Worm (Caenorhabditis elegans): ENCODE data around the gene F33C8.2.

The F33C8.2 gene

DNA sequence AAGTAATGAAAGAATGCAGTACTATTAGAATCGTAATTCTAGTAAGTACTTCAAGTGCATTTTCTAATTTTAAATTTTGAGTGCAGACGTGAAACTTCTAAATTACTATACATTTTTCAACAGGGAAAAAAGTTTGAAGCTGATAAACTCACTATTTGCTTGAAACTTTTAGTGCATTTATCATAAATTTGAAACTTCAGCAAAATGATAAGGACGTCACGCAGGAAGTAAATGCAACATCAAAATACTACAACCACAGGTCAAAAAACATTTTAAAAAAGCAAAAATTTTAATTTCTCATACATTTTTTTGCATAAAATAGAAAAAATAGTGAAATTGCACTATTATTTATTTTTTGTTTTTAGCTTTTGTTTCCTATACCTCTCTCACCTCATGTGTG lies 18.3 kb downstream of the F33C8.2 start:
- no peak for TF ChIP-seq hif-1 (tag; optimal IDR thresholded peaks at IDR 0.05)
- peak; percentile 5 for TF ChIP-seq nhr-28 (tag; optimal IDR thresholded peaks at IDR 0.05)
- TF ChIP-seq daf-16 (GFP tag; optimal IDR thresholded peaks at IDR 0.05), result no peak
- TF ChIP-seq daf-16 (tag; optimal IDR thresholded peaks at IDR 0.05), result peak; percentile 35
- TF ChIP-seq pqm-1 (tag; optimal IDR thresholded peaks at IDR 0.05), result peak; percentile 9

DNA sequence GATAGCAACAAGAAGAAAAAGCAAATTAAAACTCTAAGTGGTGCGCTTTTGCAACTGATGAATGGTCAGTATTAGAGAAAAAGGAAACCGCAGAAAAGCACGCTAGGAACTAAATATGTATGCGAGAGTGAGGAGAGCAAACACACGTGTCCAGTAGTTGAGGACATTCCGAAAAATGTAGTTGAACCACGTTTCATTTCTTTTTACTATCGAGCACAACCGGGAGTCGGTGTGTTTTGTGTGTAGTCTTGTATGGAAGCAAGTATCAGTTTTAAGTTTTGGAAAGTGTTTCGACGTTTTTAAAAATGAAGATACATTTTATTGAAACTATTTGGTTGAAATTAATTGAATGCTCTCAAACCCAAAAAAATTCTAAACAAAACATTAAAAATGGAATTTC lies 18.8 kb downstream of the F33C8.2 start, which contains the start of gene C05G5.1:
Gene C05G5.1 (minus strand): TSS at position 101 of the 400 bp plus-strand sequence.
- TF ChIP-seq nhr-28 (tag; optimal IDR thresholded peaks at IDR 0.05), result peak; percentile 44
- TF ChIP-seq mdl-1 (tag; optimal IDR thresholded peaks at IDR 0.05), result peak in 1 of 2 experiments; percentile 47
- TF ChIP-seq hlh-30 (tag; optimal IDR thresholded peaks at IDR 0.05; ENCODE audit: insufficient read depth), result peak; percentile 9
- TF ChIP-seq tra-1 (GFP tag; IDR thresholded peaks at IDR 0.05), result no peak

DNA sequence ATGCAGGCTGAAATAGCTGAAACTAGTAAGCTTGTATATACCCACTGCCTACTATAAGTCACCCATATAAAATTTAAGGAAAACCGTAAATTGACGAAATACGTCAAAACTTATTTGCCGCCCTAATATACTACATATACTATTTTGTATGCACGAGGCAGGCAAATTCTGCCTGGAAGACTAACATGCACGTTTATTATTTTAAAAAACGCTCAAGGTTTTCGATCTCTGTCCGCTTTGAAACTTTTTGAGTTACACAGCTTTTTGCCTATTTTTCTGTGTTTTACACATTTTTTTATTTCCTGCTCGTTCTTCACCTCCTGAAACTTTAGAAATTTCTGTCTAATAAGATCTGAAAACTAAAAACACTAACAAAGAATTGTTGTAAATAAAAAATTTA lies 22.0 kb downstream of the F33C8.2 start:
- TF ChIP-seq nhr-48 (tag; optimal IDR thresholded peaks at IDR 0.05), result peak; percentile 9
- TF ChIP-seq nhr-42 (GFP tag; IDR thresholded peaks at IDR 0.05), result 0 out of 2 replicates have a peak, but pooled peaks have one; percentile 42
- TF ChIP-seq daf-16 (GFP tag; optimal IDR thresholded peaks at IDR 0.05), result peak in 1 of 2 experiments; percentile 45
- no peak for TF ChIP-seq daf-16 (tag; optimal IDR thresholded peaks at IDR 0.05)
- peak; percentile 82 for TF ChIP-seq T26A8.4 (GFP tag; IDR thresholded peaks at IDR 0.05)
- peak; percentile 21 for TF ChIP-seq F37D6.2 (tag; optimal IDR thresholded peaks at IDR 0.05)
- TF ChIP-seq nhr-111 (GFP tag; optimal IDR thresholded peaks at IDR 0.05), result no peak
- no peak for TF ChIP-seq ceh-82 (tag; optimal IDR thresholded peaks at IDR 0.05)
- peak; percentile 56 for TF ChIP-seq dve-1 (tag; optimal IDR thresholded peaks at IDR 0.05; ENCODE audit: insufficient read depth)
- peak; percentile 22 for TF ChIP-seq duxl-1 (tag; optimal IDR thresholded peaks at IDR 0.05; ENCODE audit: poor library complexity)
- peak; percentile 59 for TF ChIP-seq nhr-102 (tag; optimal IDR thresholded peaks at IDR 0.05)

- TF ChIP-seq unc-62 (GFP tag; optimal IDR thresholded peaks at IDR 0.05 in 1 of 2) (peak in 1 of 2 experiments; percentile 97), unc-62 (tag; optimal IDR thresholded peaks at IDR 0.05) (no peak), nhr-111 (GFP tag; optimal IDR thresholded peaks at IDR 0.05) (no peak)
Measured at ce11 chrX:14743780-14744179, 22.6 kb downstream of the F33C8.2 start, which contains the start of gene C05G5.7. Gene C05G5.7, minus strand, starts transcription at chrX:14743780.

DNA sequence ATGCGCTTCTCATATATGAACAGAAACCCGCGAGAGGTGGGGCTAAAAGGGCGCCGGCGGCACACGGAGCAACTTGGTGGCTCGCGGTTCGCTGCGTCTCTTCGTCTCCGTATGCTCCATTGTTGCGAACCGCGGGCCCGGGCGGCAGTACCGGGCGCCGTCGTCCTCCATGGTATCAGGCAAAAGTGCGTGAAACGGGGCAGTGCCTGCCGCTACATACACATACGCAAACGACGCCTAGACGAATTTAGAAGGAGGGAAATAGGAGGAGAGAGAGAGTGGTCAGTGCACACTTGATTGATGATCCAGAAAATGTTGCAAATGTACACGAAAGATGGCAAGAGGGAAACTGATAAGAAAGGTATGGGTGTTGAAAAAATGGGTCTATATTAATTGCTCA lies 23.3 kb downstream of the F33C8.2 start:
- TF ChIP-seq mxl-3 (GFP tag; optimal IDR thresholded peaks at IDR 0.05), result no peak
- no peak for TF ChIP-seq sdz-12 (GFP tag; optimal IDR thresholded peaks at IDR 0.05)
- 0 out of 2 replicates have a peak, but pooled peaks have one; percentile 46 for TF ChIP-seq F44E2.7 (GFP tag; IDR thresholded peaks at IDR 0.05)
- TF ChIP-seq attf-4 (tag; optimal IDR thresholded peaks at IDR 0.05), result no peak
- no peak for TF ChIP-seq lin-13 (GFP tag; optimal IDR thresholded peaks at IDR 0.05)
- no peak for TF ChIP-seq hlh-30 (tag; optimal IDR thresholded peaks at IDR 0.05; ENCODE audit: insufficient read depth)
- TF ChIP-seq mep-1 (tag; optimal IDR thresholded peaks at IDR 0.05), result no peak
- peak; percentile 70 for TF ChIP-seq php-3 (GFP tag; IDR thresholded peaks at IDR 0.05)
- TF ChIP-seq dve-1 (tag; optimal IDR thresholded peaks at IDR 0.05; ENCODE audit: insufficient read depth), result peak; percentile 21
- no peak for TF ChIP-seq snpc-1.2 (GFP tag; IDR thresholded peaks at IDR 0.05)
- peak; percentile 24 for TF ChIP-seq aha-1 (tag)
- no peak for TF ChIP-seq unc-62 (GFP tag; optimal IDR thresholded peaks at IDR 0.05 in 1 of 2)
- TF ChIP-seq unc-62 (tag; optimal IDR thresholded peaks at IDR 0.05), result no peak
- no peak for TF ChIP-seq F26F4.8 (GFP tag; conservative IDR thresholded peaks at IDR 0.05)
- TF ChIP-seq spr-3 (GFP tag; optimal IDR thresholded peaks at IDR 0.05), result no peak
- no peak for TF ChIP-seq lin-29 (GFP tag; IDR thresholded peaks at IDR 0.05)
- TF ChIP-seq daf-8 (GFP tag; IDR thresholded peaks at IDR 0.05), result no peak
- peak in 1 of 2 experiments; percentile 56 for TF ChIP-seq hif-1 (tag; optimal IDR thresholded peaks at IDR 0.05)
- TF ChIP-seq lim-7 (GFP tag; IDR thresholded peaks at IDR 0.05), result no peak
- no peak for TF ChIP-seq duxl-1 (tag; optimal IDR thresholded peaks at IDR 0.05; ENCODE audit: poor library complexity)
- TF ChIP-seq cey-2 (tag; optimal IDR thresholded peaks at IDR 0.05; ENCODE audit: borderline replicate concordance, insufficient read depth), result no peak
- no peak for TF ChIP-seq jun-1 (tag; optimal IDR thresholded peaks at IDR 0.05)
- no peak for TF ChIP-seq nhr-77 (tag; optimal IDR thresholded peaks at IDR 0.05)
- TF ChIP-seq nhr-42 (GFP tag; IDR thresholded peaks at IDR 0.05), result no peak
- no peak for TF ChIP-seq madf-5 (GFP tag; IDR thresholded peaks at IDR 0.05)
- TF ChIP-seq ztf-11 (tag; optimal IDR thresholded peaks at IDR 0.05), result no peak
- no peak for TF ChIP-seq lin-38 (GFP tag; IDR thresholded peaks at IDR 0.05)
- no peak for TF ChIP-seq mxl-2 (GFP tag; conservative IDR thresholded peaks at IDR 0.05)
- peak; percentile 36 for TF ChIP-seq rbr-2 (tag; optimal IDR thresholded peaks at IDR 0.05)
- no peak for TF ChIP-seq Y5F2A.4 (GFP tag; optimal IDR thresholded peaks at IDR 0.05)
